Worm (Caenorhabditis elegans): ENCODE measurements around the gene nhr-183.
A peak's percentile ranks its signal among the peaks of the same experiment; 100 is the strongest.

The nhr-183 gene

DNA sequence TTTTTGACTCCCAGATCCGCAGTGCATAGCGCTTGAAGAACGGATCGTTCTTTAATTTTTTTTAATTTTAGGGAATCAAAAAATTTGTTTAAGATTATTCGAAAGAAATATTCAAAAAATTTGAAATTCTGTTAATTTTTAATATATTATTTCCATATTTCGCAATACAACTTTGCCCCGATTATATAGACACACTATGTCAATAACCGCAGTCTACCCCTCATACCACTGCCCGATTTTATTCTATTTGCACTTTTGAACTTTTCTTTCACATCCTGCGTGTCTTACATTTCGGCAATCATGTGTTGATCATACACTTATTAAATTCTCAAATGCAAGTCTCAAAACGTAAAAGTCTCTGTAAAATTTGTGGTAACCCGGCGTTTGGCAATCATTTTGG is 45.6 kb downstream of the nhr-183 start, which contains the start of gene nhr-56:
nhr-56 (plus strand) TSS at position 202 of the 400 bp plus-strand sequence.
- TF ChIP-seq mml-1 (tag; optimal IDR thresholded peaks at IDR 0.05), result no peak
- no peak for TF ChIP-seq egl-5 (tag; optimal IDR thresholded peaks at IDR 0.05)
- no peak for TF ChIP-seq sea-2 (GFP tag; optimal IDR thresholded peaks at IDR 0.05)
- TF ChIP-seq nhr-23 (tag; optimal IDR thresholded peaks at IDR 0.05), result peak; percentile 69
- no peak for TF ChIP-seq eor-1 (tag; optimal IDR thresholded peaks at IDR 0.05)
- TF ChIP-seq nhr-12 (tag; optimal IDR thresholded peaks at IDR 0.05), result no peak
- TF ChIP-seq nhr-43 (tag; optimal IDR thresholded peaks at IDR 0.05; ENCODE audit: poor library complexity, severe bottlenecking), result peak; percentile 14
- no peak for TF ChIP-seq lin-15B (tag; optimal IDR thresholded peaks at IDR 0.05)
- TF ChIP-seq elt-2 (tag; optimal IDR thresholded peaks at IDR 0.05), result peak; percentile 64
- peak; percentile 5 for TF ChIP-seq jun-1 (tag; optimal IDR thresholded peaks at IDR 0.05)
- no peak for TF ChIP-seq tbx-2 (tag; optimal IDR thresholded peaks at IDR 0.05)
- no peak for TF ChIP-seq nhr-77 (tag; optimal IDR thresholded peaks at IDR 0.05)
- peak; percentile 16 for TF ChIP-seq nfya-1 (tag; optimal IDR thresholded peaks at IDR 0.05; ENCODE audit: insufficient read depth)
- peak; percentile 56 for TF ChIP-seq pqm-1 (tag; optimal IDR thresholded peaks at IDR 0.05)
- TF ChIP-seq pha-4 (tag; optimal IDR thresholded peaks at IDR 0.05), result peak; percentile 98
- no peak for TF ChIP-seq nhr-25 (tag; optimal IDR thresholded peaks at IDR 0.05)
- no peak for TF ChIP-seq lin-39 (tag; optimal IDR thresholded peaks at IDR 0.05)
- no peak for TF ChIP-seq egl-27 (tag; optimal IDR thresholded peaks at IDR 0.05)
- TF ChIP-seq ceh-28 (tag; optimal IDR thresholded peaks at IDR 0.05), result no peak
- TF ChIP-seq ceh-9 (tag; optimal IDR thresholded peaks at IDR 0.05), result no peak
- no peak for TF ChIP-seq ztf-11 (tag; optimal IDR thresholded peaks at IDR 0.05)
- TF ChIP-seq nhr-237 (tag; optimal IDR thresholded peaks at IDR 0.05), result no peak
- no peak for TF ChIP-seq elt-3 (tag; optimal IDR thresholded peaks at IDR 0.05)
- no peak for TF ChIP-seq skn-1 (tag; optimal IDR thresholded peaks at IDR 0.05)
- no peak for TF ChIP-seq fkh-10 (GFP tag; optimal IDR thresholded peaks at IDR 0.05)

- TF ChIP-seq nhr-12 (tag; optimal IDR thresholded peaks at IDR 0.05) (no peak), nhr-28 (tag; optimal IDR thresholded peaks at IDR 0.05) (no peak), nhr-11 (tag; optimal IDR thresholded peaks at IDR 0.05) (no peak), nhr-25 (tag; optimal IDR thresholded peaks at IDR 0.05) (no peak), ZK546.5 (tag; optimal IDR thresholded peaks at IDR 0.05) (no peak), ceh-82 (tag; optimal IDR thresholded peaks at IDR 0.05) (no peak), nhr-76 (tag; optimal IDR thresholded peaks at IDR 0.05) (no peak), unc-62 (GFP tag; optimal IDR thresholded peaks at IDR 0.05) (no peak), fkh-2 (tag; optimal IDR thresholded peaks at IDR 0.05) (no peak), ceh-16 (tag; optimal IDR thresholded peaks at IDR 0.05) (no peak), unc-39 (tag; optimal IDR thresholded peaks at IDR 0.05) (no peak), lin-15B (tag; optimal IDR thresholded peaks at IDR 0.05) (no peak), egl-27 (tag; optimal IDR thresholded peaks at IDR 0.05) (no peak), ceh-9 (tag; optimal IDR thresholded peaks at IDR 0.05) (no peak), ztf-11 (tag; optimal IDR thresholded peaks at IDR 0.05) (no peak), fos-1 (tag; optimal IDR thresholded peaks at IDR 0.05) (no peak), nhr-77 (tag; optimal IDR thresholded peaks at IDR 0.05) (no peak), nhr-43 (tag; optimal IDR thresholded peaks at IDR 0.05; ENCODE audit: poor library complexity, severe bottlenecking) (no peak), hmg-11 (tag; optimal IDR thresholded peaks at IDR 0.05) (no peak), sea-2 (GFP tag; optimal IDR thresholded peaks at IDR 0.05) (no peak)
Observed at ce11 chrV:2216927-2217326, 47.5 kb downstream of the nhr-183 start.

DNA sequence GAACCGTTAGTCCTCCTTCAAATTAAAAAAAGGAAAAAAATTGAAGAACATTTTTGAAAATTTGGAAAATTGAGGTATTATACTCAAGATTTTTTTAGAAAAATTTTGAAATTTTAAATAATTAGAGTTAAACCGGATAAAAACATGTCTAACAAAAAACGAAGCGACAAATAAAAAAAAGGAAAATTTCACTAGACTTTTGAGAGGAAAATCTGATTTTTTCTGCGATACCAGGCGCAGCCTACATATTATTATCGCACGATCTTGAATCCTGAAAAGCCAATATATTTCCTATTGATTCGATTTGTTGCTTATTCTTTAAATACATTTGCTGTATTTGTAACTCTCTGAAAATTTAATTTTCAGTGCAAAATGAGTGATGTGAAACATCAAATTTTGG is 49.1 kb downstream of the nhr-183 start, which contains the start of gene nstp-8:
nstp-8 (plus strand) TSS at position 301 of the 400 bp plus-strand sequence.
- TF ChIP-seq unc-39 (tag; optimal IDR thresholded peaks at IDR 0.05), result no peak
- TF ChIP-seq lsy-12 (tag; optimal IDR thresholded peaks at IDR 0.05), result no peak
- TF ChIP-seq ZK546.5 (tag; optimal IDR thresholded peaks at IDR 0.05), result no peak
- TF ChIP-seq sea-2 (GFP tag; optimal IDR thresholded peaks at IDR 0.05), result no peak

- TF ChIP-seq daf-12 (tag; optimal IDR thresholded peaks at IDR 0.05), result no peak
- TF ChIP-seq mdl-1 (tag; optimal IDR thresholded peaks at IDR 0.05), result no peak
- no peak for TF ChIP-seq nhr-237 (tag; optimal IDR thresholded peaks at IDR 0.05)
- TF ChIP-seq nhr-76 (tag; optimal IDR thresholded peaks at IDR 0.05), result no peak
- TF ChIP-seq zag-1 (tag; optimal IDR thresholded peaks at IDR 0.05), result no peak
- peak; percentile 42 for TF ChIP-seq hmg-11 (tag; optimal IDR thresholded peaks at IDR 0.05)
- TF ChIP-seq pha-4 (tag; optimal IDR thresholded peaks at IDR 0.05), result peak; percentile 58
- no peak for TF ChIP-seq fos-1 (tag; optimal IDR thresholded peaks at IDR 0.05)
- TF ChIP-seq ztf-4 (tag; optimal IDR thresholded peaks at IDR 0.05), result no peak
- TF ChIP-seq unc-39 (tag; optimal IDR thresholded peaks at IDR 0.05), result no peak
- no peak for TF ChIP-seq lsy-12 (tag; optimal IDR thresholded peaks at IDR 0.05)
- TF ChIP-seq fkh-2 (tag; optimal IDR thresholded peaks at IDR 0.05), result no peak
- peak; percentile 25 for TF ChIP-seq pqm-1 (tag; optimal IDR thresholded peaks at IDR 0.05)
- peak; percentile 27 for TF ChIP-seq elt-2 (tag; optimal IDR thresholded peaks at IDR 0.05)
- TF ChIP-seq nhr-77 (tag; optimal IDR thresholded peaks at IDR 0.05), result no peak
- no peak for TF ChIP-seq nhr-12 (tag; optimal IDR thresholded peaks at IDR 0.05)
- TF ChIP-seq ceh-28 (tag; optimal IDR thresholded peaks at IDR 0.05), result no peak
- TF ChIP-seq elt-3 (tag; optimal IDR thresholded peaks at IDR 0.05), result no peak
- TF ChIP-seq sea-2 (GFP tag; optimal IDR thresholded peaks at IDR 0.05), result no peak
- TF ChIP-seq ZK546.5 (tag; optimal IDR thresholded peaks at IDR 0.05), result no peak
Observed at ce11 chrV:2214428-2215038, 49.9 kb downstream of the nhr-183 start, which contains the start of gene nhr-184. Gene nhr-184, minus strand, starts transcription at chrV:2214478.

All from whole organism, L3 larva.